Worm (Caenorhabditis elegans) whole organism, L3 larva: ENCODE results near the gene K09B3.1.

ENCODE experiments used
- lin-15B ChIP-seq: fragments of 150-350 bp; optimal IDR thresholded peaks from 2 replicates; lab custom pipeline; 2014; ENCODE audit warnings: missing biosample characterization, missing genetic modification characterization
- nhr-237 ChIP-seq: fragments of 150-350 bp; optimal IDR thresholded peaks from 2 replicates; lab custom pipeline; 2014; ENCODE audit warnings: missing biosample characterization, missing genetic modification characterization
- unc-39 ChIP-seq: sonication (generic microtip); optimal IDR thresholded peaks from 4 replicates; lab custom pipeline; 2017; ENCODE audit warnings: missing biosample characterization, missing genetic modification characterization
- unc-62 ChIP-seq: fragments of 150-350 bp; sonication (generic microtip); optimal IDR thresholded peaks from 4 replicates; lab custom pipeline; 2014; ENCODE audit warnings: missing biosample characterization, missing genetic modification reagents, missing genetic modification characterization
- ztf-4 ChIP-seq: fragments of 150-350 bp; optimal IDR thresholded peaks from 2 replicates; lab custom pipeline; 2014; ENCODE audit warnings: missing biosample characterization, missing genetic modification characterization

DNA sequence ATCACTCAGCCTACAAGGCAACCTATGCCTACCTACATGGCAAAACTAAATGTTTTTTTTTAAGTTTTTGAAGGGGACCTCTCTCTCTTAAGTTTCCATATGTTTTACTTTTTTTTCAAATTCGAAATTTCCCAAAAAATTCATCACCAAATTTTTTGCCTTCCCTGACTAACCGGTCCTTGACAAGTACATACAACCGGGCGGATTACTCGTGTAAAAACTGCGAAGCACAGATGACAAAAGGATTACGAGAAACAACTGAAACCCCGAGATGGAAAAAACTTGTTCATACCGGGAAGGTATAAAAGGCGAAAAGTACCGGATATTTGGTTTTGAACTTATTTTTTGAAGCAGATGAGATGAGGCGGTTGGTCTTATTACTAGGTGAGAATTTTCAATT, at the start of gene K09B3.1:
- TF ChIP-seq lin-15B (tag; lab: Kevin White, UChicago) (no peak), ztf-4 (tag; lab: Kevin White, UChicago) (no peak), nhr-237 (tag; lab: Kevin White, UChicago) (no peak), unc-62 (GFP tag; lab: Kevin White, UChicago) (no peak), unc-39 (tag; lab: Kevin White, UChicago) (no peak)
